Worm (Caenorhabditis elegans) whole organism, L2 larva: ENCODE results near the gene decr-1.2.

Source experiments
- F13H6.1 ChIP-seq: sonication (generic microtip); optimal IDR thresholded peaks from 2 replicates; lab custom pipeline; 2016; ENCODE audit warnings: missing genetic modification characterization, missing compliant biosample characterization
- aly-2 ChIP-seq: fragments of 150-350 bp; optimal IDR thresholded peaks from 2 replicates; lab custom pipeline; 2014; ENCODE audit warnings: missing biosample characterization, missing genetic modification characterization
- fos-1 ChIP-seq: fragments of 150-350 bp; optimal IDR thresholded peaks from 2 replicates; lab custom pipeline; 2014; ENCODE audit warnings: missing biosample characterization, missing genetic modification characterization
- lin-13 ChIP-seq: fragments of 150-350 bp; optimal IDR thresholded peaks from 2 replicates; lab custom pipeline; 2014; ENCODE audit warnings: missing biosample characterization, missing genetic modification reagents, missing genetic modification characterization
- mab-5 ChIP-seq: fragments of 150-350 bp; optimal IDR thresholded peaks from 2 replicates; lab custom pipeline; 2014; ENCODE audit warnings: missing biosample characterization, missing genetic modification characterization
- nhr-21 ChIP-seq: fragments of 150-350 bp; optimal IDR thresholded peaks from 2 replicates; lab custom pipeline; 2014; ENCODE audit warnings: missing biosample characterization, missing genetic modification characterization
- nhr-23 ChIP-seq: fragments of 150-350 bp; optimal IDR thresholded peaks from 2 replicates; lab custom pipeline; 2014; ENCODE audit warnings: missing biosample characterization, missing genetic modification reagents, missing genetic modification characterization
- nhr-25 ChIP-seq: fragments of 150-350 bp; sonication (generic microtip); optimal IDR thresholded peaks from 3 replicates; lab custom pipeline; 2014; ENCODE audit warnings: missing biosample characterization, missing genetic modification characterization
- zag-1 ChIP-seq: fragments of 150-350 bp; optimal IDR thresholded peaks from 2 replicates; lab custom pipeline; 2014; ENCODE audit warnings: missing biosample characterization, missing genetic modification characterization
- ztf-11 ChIP-seq: sonication (generic microtip); optimal IDR thresholded peaks from 2 replicates; lab custom pipeline; 2017; ENCODE audit warnings: missing biosample characterization, missing genetic modification characterization

DNA sequence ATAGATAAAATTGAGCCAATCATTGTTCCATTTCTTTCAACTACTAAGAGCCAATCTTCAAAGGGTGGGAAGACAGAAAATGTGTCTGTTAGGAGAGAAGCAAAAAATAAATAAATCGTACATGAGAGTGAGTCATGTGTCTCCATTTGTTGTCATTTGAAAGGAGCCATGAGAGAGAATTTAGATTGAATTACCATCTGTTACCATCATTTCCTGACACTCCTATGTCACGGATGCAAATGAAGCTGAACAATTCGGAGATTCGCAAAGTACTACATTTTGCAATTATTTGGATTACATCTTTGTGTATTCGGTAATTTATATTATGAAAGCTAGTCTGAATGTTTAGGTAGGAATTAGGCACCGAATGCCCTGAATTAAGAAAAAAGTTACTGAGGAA is 43.0 kb downstream of the decr-1.2 start:
- TF ChIP-seq F13H6.1, result no peak
- no peak for TF ChIP-seq fos-1 (tag; lab: Kevin White, UChicago)
- TF ChIP-seq aly-2 (tag; lab: Kevin White, UChicago), result no peak
- no peak for TF ChIP-seq mab-5 (tag; lab: Kevin White, UChicago)
- no peak for TF ChIP-seq nhr-21
- no peak for TF ChIP-seq ztf-11 (tag; lab: Kevin White, UChicago)
- no peak for TF ChIP-seq nhr-25 (tag; lab: Kevin White, UChicago)
- TF ChIP-seq zag-1 (tag; lab: Kevin White, UChicago), result no peak
- no peak for TF ChIP-seq nhr-23 (tag; lab: Kevin White, UChicago)
- TF ChIP-seq lin-13 (GFP tag; lab: Kevin White, UChicago), result no peak
